Worm (Caenorhabditis elegans): ENCODE results near the gene cutl-21.

DNA sequence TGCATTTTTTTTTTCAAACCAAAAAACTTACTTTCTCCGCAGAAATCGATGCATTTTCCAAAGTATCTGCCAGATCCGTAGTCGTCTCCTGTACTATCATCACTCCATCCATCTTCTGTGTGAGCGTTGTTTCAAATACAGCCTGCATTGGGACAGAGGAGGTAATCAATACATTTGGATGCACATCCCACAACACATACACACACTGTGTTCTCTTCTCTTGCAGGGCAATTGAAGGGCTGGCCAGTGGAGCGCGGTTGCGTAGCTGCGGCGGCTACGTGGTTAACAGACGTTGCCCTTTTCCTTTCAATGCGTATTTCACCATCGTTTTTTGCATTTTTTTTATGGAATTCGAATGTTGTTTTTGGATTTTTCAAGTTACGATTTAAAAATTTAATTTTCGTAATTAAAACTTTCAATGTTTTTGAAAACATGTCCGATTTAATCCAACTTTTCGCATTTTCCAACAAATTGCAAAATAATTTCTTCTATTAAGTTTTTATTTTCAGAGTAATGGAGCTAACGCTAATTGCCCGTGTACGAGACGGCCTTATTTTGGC is 31.0 kb downstream of the cutl-21 start, which contains the start of the genes stau-1 and sec-22:
- TF ChIP-seq nfya-2 (GFP tag; IDR thresholded peaks at IDR 0.05) (no peak), B0261.1 (tag; optimal IDR thresholded peaks at IDR 0.05) (no peak), hlh-12 (tag; optimal IDR thresholded peaks at IDR 0.05) (no peak), unc-130 (GFP tag; optimal IDR thresholded peaks at IDR 0.05) (no peak)
